Worm (Caenorhabditis elegans) whole organism, mixed stage, embryonic: Measurements from ENCODE around the gene C50D2.2.

ENCODE experiments used
- bed-3 ChIP-seq: fragments of 200-800 bp; sonication (Bioruptor generic); optimal IDR thresholded peaks from 3 replicates; lab custom pipeline; 2018; ENCODE audit warnings: mild to moderate bottlenecking, missing genetic modification characterization, moderate library complexity, missing compliant biosample characterization
- blmp-1 ChIP-seq: fragments of 150-350 bp; optimal IDR thresholded peaks from 2 replicates; lab custom pipeline; 2014; ENCODE audit warnings: missing biosample characterization, missing genetic modification characterization
- ceh-43 ChIP-seq: fragments of 200-800 bp; sonication (Bioruptor generic); optimal IDR thresholded peaks from 2 replicates; lab custom pipeline; 2018; ENCODE audit warnings: mild to moderate bottlenecking, missing genetic modification characterization, moderate library complexity, missing compliant biosample characterization
- ceh-83 ChIP-seq: fragments of 200-800 bp; sonication (Bioruptor generic); optimal IDR thresholded peaks from 2 replicates; lab custom pipeline; 2018; ENCODE audit warnings: mild to moderate bottlenecking, missing genetic modification characterization, missing compliant biosample characterization
- ces-1 ChIP-seq: fragments of 150-350 bp; optimal IDR thresholded peaks from 2 replicates; lab custom pipeline; 2014; ENCODE audit warnings: missing biosample characterization, missing genetic modification reagents, missing genetic modification characterization
- drap-1 ChIP-seq: fragments of 200-800 bp; sonication (Bioruptor generic); optimal IDR thresholded peaks from 3 replicates; lab custom pipeline; 2018; ENCODE audit warnings: mild to moderate bottlenecking, missing genetic modification characterization, missing compliant biosample characterization
- elt-1 ChIP-seq: sonication (generic microtip); optimal IDR thresholded peaks from 2 replicates; lab custom pipeline; 2017; ENCODE audit warnings: missing genetic modification characterization, mild to moderate bottlenecking, missing compliant biosample characterization, antibody characterized with exemption, moderate library complexity, borderline replicate concordance; ENCODE audit not compliant: insufficient read depth
- elt-3 ChIP-seq: fragments of 150-350 bp; optimal IDR thresholded peaks from 2 replicates; lab custom pipeline; 2014; ENCODE audit warnings: missing biosample characterization, missing genetic modification characterization
- flh-1 ChIP-seq: fragments of 200-800 bp; sonication (Bioruptor generic); optimal IDR thresholded peaks from 2 replicates; lab custom pipeline; 2018; ENCODE audit warnings: mild to moderate bottlenecking, missing genetic modification characterization, moderate library complexity, missing compliant biosample characterization
- ham-2 ChIP-seq: fragments of 200-800 bp; sonication (Bioruptor generic); optimal IDR thresholded peaks from 2 replicates; lab custom pipeline; 2018; ENCODE audit warnings: mild to moderate bottlenecking, missing genetic modification characterization, missing compliant biosample characterization
- hlh-1 ChIP-seq: fragments of 150-350 bp; optimal IDR thresholded peaks from 2 replicates; lab custom pipeline; 2014; ENCODE audit warnings: missing biosample characterization, missing genetic modification reagents, missing genetic modification characterization
- lin-13 ChIP-seq: fragments of 150-350 bp; optimal IDR thresholded peaks from 2 replicates; lab custom pipeline; 2014; ENCODE audit warnings: missing biosample characterization, missing genetic modification characterization
- lin-32 ChIP-seq: fragments of 200-800 bp; sonication (Bioruptor generic); optimal IDR thresholded peaks from 2 replicates; lab custom pipeline; 2018; ENCODE audit warnings: mild to moderate bottlenecking, missing genetic modification characterization, missing compliant biosample characterization
- lsy-2 ChIP-seq: fragments of 150-350 bp; optimal IDR thresholded peaks from 2 replicates; lab custom pipeline; 2014; ENCODE audit warnings: missing biosample characterization, missing genetic modification characterization
- mab-5 ChIP-seq: fragments of 150-350 bp; optimal IDR thresholded peaks from 2 replicates; lab custom pipeline; 2014; ENCODE audit warnings: missing biosample characterization, missing genetic modification characterization
- mep-1 ChIP-seq: fragments of 150-350 bp; optimal IDR thresholded peaks from 2 replicates; lab custom pipeline; 2017; ENCODE audit warnings: missing biosample characterization, missing genetic modification reagents, missing genetic modification characterization, inconsistent platforms
- mls-2 ChIP-seq: sonication (generic microtip); optimal IDR thresholded peaks from 2 replicates; lab custom pipeline; 2016; ENCODE audit warnings: mild to moderate bottlenecking, missing genetic modification characterization, moderate library complexity, missing compliant biosample characterization
- nhr-12 ChIP-seq: fragments of 150-350 bp; optimal IDR thresholded peaks from 2 replicates; lab custom pipeline; 2014; ENCODE audit warnings: missing biosample characterization, missing genetic modification characterization
- nhr-2 ChIP-seq: fragments of 150-350 bp; optimal IDR thresholded peaks from 2 replicates; lab custom pipeline; 2014; ENCODE audit warnings: missing biosample characterization, missing genetic modification characterization
- nhr-237 ChIP-seq: fragments of 150-350 bp; optimal IDR thresholded peaks from 2 replicates; lab custom pipeline; 2014; ENCODE audit warnings: missing biosample characterization, missing genetic modification characterization
- nhr-28 ChIP-seq: fragments of 150-350 bp; optimal IDR thresholded peaks from 2 replicates; lab custom pipeline; 2014; ENCODE audit warnings: missing biosample characterization, missing genetic modification characterization
- nhr-76 ChIP-seq: sonication (generic microtip); optimal IDR thresholded peaks from 2 replicates; lab custom pipeline; 2017; ENCODE audit warnings: missing biosample characterization, missing genetic modification characterization
- pha-4 ChIP-seq: fragments of 150-350 bp; optimal IDR thresholded peaks from 2 replicates; lab custom pipeline; 2018; ENCODE audit warnings: missing biosample characterization, missing genetic modification reagents, missing genetic modification characterization
- sem-2 ChIP-seq: fragments of 200-800 bp; sonication (Bioruptor generic); optimal IDR thresholded peaks from 2 replicates; lab custom pipeline; 2018; ENCODE audit warnings: mild to moderate bottlenecking, missing genetic modification characterization, missing compliant biosample characterization
- snpc-4 ChIP-seq: fragments of 150-350 bp; optimal IDR thresholded peaks from 2 replicates; lab custom pipeline; 2014; ENCODE audit warnings: missing biosample characterization, missing genetic modification characterization
- sptf-1 ChIP-seq: sonication (generic microtip); optimal IDR thresholded peaks from 2 replicates; lab custom pipeline; 2017; ENCODE audit warnings: mild to moderate bottlenecking, missing genetic modification characterization, moderate library complexity, missing compliant biosample characterization
- tbx-8 ChIP-seq: fragments of 200-800 bp; sonication (Bioruptor generic); optimal IDR thresholded peaks from 2 replicates; lab custom pipeline; 2018; ENCODE audit warnings: mild to moderate bottlenecking, missing genetic modification characterization, moderate library complexity, missing compliant biosample characterization
- unc-120 ChIP-seq: sonication (generic microtip); optimal IDR thresholded peaks from 2 replicates; lab custom pipeline; 2017; ENCODE audit warnings: missing genetic modification characterization, missing compliant biosample characterization; ENCODE audit not compliant: poor library complexity, severe bottlenecking
- unc-39 ChIP-seq: fragments of 150-350 bp; optimal IDR thresholded peaks from 2 replicates; lab custom pipeline; 2014; ENCODE audit warnings: missing biosample characterization, missing genetic modification characterization
- unc-62 ChIP-seq: fragments of 150-350 bp; optimal IDR thresholded peaks from 2 replicates; lab custom pipeline; 2014; ENCODE audit warnings: missing biosample characterization, missing genetic modification reagents, missing genetic modification characterization
- zip-8 ChIP-seq: fragments of 150-350 bp; optimal IDR thresholded peaks from 2 replicates; lab custom pipeline; 2014; ENCODE audit warnings: missing biosample characterization, missing genetic modification characterization
- ztf-11 ChIP-seq: fragments of 150-350 bp; optimal IDR thresholded peaks from 2 replicates; lab custom pipeline; 2014; ENCODE audit warnings: missing biosample characterization, missing genetic modification characterization

The C50D2.2 gene

ce11 chrII:105327-105882 is 3.6 kb upstream of the C50D2.2 start:
- no peak for TF ChIP-seq sem-2
- no peak for TF ChIP-seq sptf-1 (tag; lab: Kevin White, UChicago)
- TF ChIP-seq elt-3 (tag; lab: Kevin White, UChicago): no peak
- TF ChIP-seq lin-32 (GFP tag; lab: Kevin White, UChicago): no peak
- no peak for TF ChIP-seq mep-1 (tag; lab: Kevin White, UChicago)
- TF ChIP-seq nhr-12 (tag; lab: Kevin White, UChicago): no peak
- TF ChIP-seq mab-5 (tag; lab: Kevin White, UChicago): no peak
- TF ChIP-seq elt-1: no peak
- no peak for TF ChIP-seq flh-1 (GFP tag; lab: Kevin White, UChicago)
- TF ChIP-seq lsy-2 (tag; lab: Kevin White, UChicago): no peak
- no peak for TF ChIP-seq blmp-1
- TF ChIP-seq tbx-8 (GFP tag; lab: Kevin White, UChicago): no peak
- TF ChIP-seq hlh-1 (tag; lab: Kevin White, UChicago): no peak

- TF ChIP-seq lin-13 (tag; lab: Kevin White, UChicago): no peak
- TF ChIP-seq elt-3 (tag; lab: Kevin White, UChicago): no peak
- TF ChIP-seq zip-8 (tag; lab: Kevin White, UChicago): no peak
- no peak for TF ChIP-seq blmp-1
- no peak for TF ChIP-seq flh-1 (GFP tag; lab: Kevin White, UChicago)
- no peak for TF ChIP-seq nhr-12 (tag; lab: Kevin White, UChicago)
- TF ChIP-seq ceh-43: no peak
- no peak for TF ChIP-seq lin-32 (GFP tag; lab: Kevin White, UChicago)
Observed at ce11 chrII:105889-106288, 3.1 kb upstream of the C50D2.2 start, which contains the start of gene txt-1. txt-1 (plus strand) TSS chrII:106189.

ce11 chrII:107703-108102 is 1.3 kb upstream of the C50D2.2 start:
- peak; percentile 4 for TF ChIP-seq mls-2
- TF ChIP-seq ces-1: peak; percentile 67
- TF ChIP-seq elt-1: no peak

- no peak for TF ChIP-seq nhr-28
- TF ChIP-seq drap-1 (GFP tag; lab: Kevin White, UChicago): no peak
- TF ChIP-seq zip-8 (tag; lab: Kevin White, UChicago): no peak
- TF ChIP-seq ztf-11 (tag; lab: Kevin White, UChicago): no peak
- TF ChIP-seq hlh-1 (tag; lab: Kevin White, UChicago): no peak
- TF ChIP-seq snpc-4: no peak
- TF ChIP-seq unc-62: no peak
- no peak for TF ChIP-seq nhr-237 (tag; lab: Kevin White, UChicago)
- no peak for TF ChIP-seq unc-120 (tag; lab: Kevin White, UChicago)
- no peak for TF ChIP-seq blmp-1
- no peak for TF ChIP-seq ces-1
- TF ChIP-seq sem-2: no peak
- no peak for TF ChIP-seq tbx-8 (GFP tag; lab: Kevin White, UChicago)
- no peak for TF ChIP-seq elt-1
- TF ChIP-seq mls-2: no peak
- TF ChIP-seq bed-3 (GFP tag; lab: Kevin White, UChicago): no peak
- TF ChIP-seq ceh-83: no peak
- TF ChIP-seq lin-32 (GFP tag; lab: Kevin White, UChicago): no peak
- no peak for TF ChIP-seq pha-4
Observed at ce11 chrII:111267-111666, 2.3 kb downstream of the C50D2.2 start, which contains the start of gene C50D2.1. C50D2.1 (plus strand) TSS chrII:111567.

- TF ChIP-seq nhr-76 (tag; lab: Kevin White, UChicago): no peak
- no peak for TF ChIP-seq zip-8 (tag; lab: Kevin White, UChicago)
- TF ChIP-seq ces-1: no peak
- TF ChIP-seq unc-39: no peak
- TF ChIP-seq sem-2: no peak
- TF ChIP-seq nhr-2 (tag; lab: Kevin White, UChicago): no peak
- no peak for TF ChIP-seq lsy-2 (tag; lab: Kevin White, UChicago)
- TF ChIP-seq hlh-1 (tag; lab: Kevin White, UChicago): no peak
- TF ChIP-seq ham-2 (GFP tag; lab: Kevin White, UChicago): no peak
- TF ChIP-seq elt-3 (tag; lab: Kevin White, UChicago): no peak
- TF ChIP-seq elt-1: no peak
- no peak for TF ChIP-seq ztf-11 (tag; lab: Kevin White, UChicago)
- no peak for TF ChIP-seq snpc-4
- TF ChIP-seq mls-2: no peak
- TF ChIP-seq lin-32 (GFP tag; lab: Kevin White, UChicago): no peak
- TF ChIP-seq ceh-43: no peak
- no peak for TF ChIP-seq blmp-1
Observed at ce11 chrII:112231-112630, 3.3 kb downstream of the C50D2.2 start.
